Worm (Caenorhabditis elegans) whole organism, young adult: Measurements from ENCODE around the gene W08G11.5.

Experiments used
- F23B12.7 ChIP-seq: sonication (generic microtip); optimal IDR thresholded peaks from 2 replicates; lab custom pipeline; 2017; ENCODE audit warnings: missing genetic modification characterization, mild to moderate bottlenecking, missing compliant biosample characterization, antibody characterized with exemption, moderate library complexity; ENCODE audit not compliant: insufficient read depth
- F49E8.2 ChIP-seq: sonication (generic microtip); optimal IDR thresholded peaks from 3 replicates; lab custom pipeline; 2017; ENCODE audit warnings: missing genetic modification characterization, mild to moderate bottlenecking, missing compliant biosample characterization, antibody characterized with exemption, moderate library complexity; ENCODE audit not compliant: insufficient read depth
- F57A8.1 ChIP-seq: fragments of 200-800 bp; sonication (Bioruptor generic); optimal IDR thresholded peaks from 2 replicates; lab custom pipeline; 2018; ENCODE audit warnings: mild to moderate bottlenecking, missing genetic modification characterization, moderate library complexity, missing compliant biosample characterization
- T26A5.8 ChIP-seq: sonication (generic microtip); optimal IDR thresholded peaks from 2 replicates; lab custom pipeline; 2016; ENCODE audit warnings: missing genetic modification characterization, missing compliant biosample characterization
- Y53F4B.3 ChIP-seq: fragments of 200-800 bp; sonication (Bioruptor generic); IDR thresholded peaks from 2 replicates; pipeline ENCODE4 v1.3.6; 2022; ENCODE audit warnings: missing genetic modification reagents, missing genetic modification characterization, missing compliant biosample characterization
- Y56A3A.18 ChIP-seq: fragments of 200-800 bp; sonication (Bioruptor generic); IDR thresholded peaks from 2 replicates; pipeline ENCODE4 v1.3.6; 2022; ENCODE audit warnings: missing genetic modification reagents, missing genetic modification characterization, missing compliant biosample characterization
- Y95B8A.8 ChIP-seq: fragments of 200-800 bp; sonication (Bioruptor generic); IDR thresholded peaks from 2 replicates; pipeline ENCODE4 v1.3.6; 2022; ENCODE audit warnings: missing genetic modification reagents, missing genetic modification characterization, missing compliant biosample characterization
- atf-7 ChIP-seq: sonication (generic microtip); optimal IDR thresholded peaks from 2 replicates; lab custom pipeline; 2017; ENCODE audit warnings: mild to moderate bottlenecking, missing genetic modification characterization, missing compliant biosample characterization
- attf-3 ChIP-seq: fragments of 200-800 bp; sonication (Bioruptor generic); conservative IDR thresholded peaks from 2 replicates; pipeline ENCODE4 v1.3.6; 2022; ENCODE audit warnings: missing genetic modification reagents, missing genetic modification characterization, missing compliant biosample characterization
- attf-5 ChIP-seq: fragments of 200-800 bp; sonication (Bioruptor generic); optimal IDR thresholded peaks from 2 replicates; lab custom pipeline; 2018; ENCODE audit warnings: mild to moderate bottlenecking, missing genetic modification characterization, missing compliant biosample characterization
- cebp-2 ChIP-seq: fragments of 200-800 bp; sonication (Bioruptor generic); IDR thresholded peaks from 2 replicates; pipeline ENCODE4 v1.3.6; 2022; ENCODE audit warnings: missing genetic modification characterization, missing compliant biosample characterization
- ceh-40 ChIP-seq: fragments of 200-800 bp; sonication (Bioruptor generic); IDR thresholded peaks from 2 replicates; pipeline ENCODE4 v1.3.6; 2022; ENCODE audit warnings: missing genetic modification characterization, missing compliant biosample characterization
- dox-1 ChIP-seq: fragments of 200-800 bp; sonication (Bioruptor generic); IDR thresholded peaks from 2 replicates; pipeline ENCODE4 v1.3.6; 2022; ENCODE audit warnings: missing genetic modification reagents, missing genetic modification characterization, missing compliant biosample characterization
- efl-1 ChIP-seq: fragments of 150-350 bp; optimal IDR thresholded peaks from 2 replicates; lab custom pipeline; 2014; ENCODE audit warnings: missing biosample characterization, missing genetic modification reagents, missing genetic modification characterization
- egl-44 ChIP-seq: fragments of 200-800 bp; sonication (Bioruptor generic); IDR thresholded peaks from 2 replicates; pipeline ENCODE4 v1.3.6; 2022; ENCODE audit warnings: missing genetic modification reagents, missing genetic modification characterization, missing compliant biosample characterization
- ekl-4 ChIP-seq: fragments of 200-800 bp; sonication (Bioruptor generic); IDR thresholded peaks from 2 replicates; pipeline ENCODE4 v1.3.6; 2022; ENCODE audit warnings: missing genetic modification reagents, missing genetic modification characterization, missing compliant biosample characterization
- hlh-26 ChIP-seq: fragments of 200-800 bp; sonication (Bioruptor generic); conservative IDR thresholded peaks from 2 replicates; pipeline ENCODE4 v1.3.6; 2022; ENCODE audit warnings: missing genetic modification reagents, missing genetic modification characterization, missing compliant biosample characterization
- let-526 ChIP-seq: fragments of 200-800 bp; sonication (Bioruptor generic); IDR thresholded peaks from 2 replicates; pipeline ENCODE4 v1.3.6; 2022; ENCODE audit warnings: missing genetic modification reagents, missing genetic modification characterization, missing compliant biosample characterization
- let-607 ChIP-seq, 2 experiments: fragments of 200-800 bp in 1 of 2; sonication (Bioruptor generic) in 1 of 2; sonication (generic microtip) in 1 of 2; optimal IDR thresholded peaks; 2 replicates each; lab custom pipeline; 2016 to 2018; ENCODE audit warnings: mild to moderate bottlenecking in 2 of 2, missing compliant biosample characterization in 2 of 2, missing genetic modification characterization in 2 of 2, moderate library complexity in 2 of 2, missing genotype in 1 of 2
- lin-26 ChIP-seq: fragments of 200-800 bp; sonication (Bioruptor generic); IDR thresholded peaks from 2 replicates; pipeline ENCODE4 v1.3.6; 2022; ENCODE audit warnings: missing genetic modification reagents, missing genetic modification characterization, missing compliant biosample characterization
- lin-35 ChIP-seq, 3 experiments: fragments of 150-350 bp in 2 of 3; sonication (generic microtip) in 1 of 3; optimal IDR thresholded peaks; 2 replicates each; lab custom pipeline; 2014 to 2018; ENCODE audit warnings: missing biosample characterization in 3 of 3, missing genetic modification characterization in 3 of 3, missing genetic modification reagents in 3 of 3
- lsl-1 ChIP-seq: fragments of 200-800 bp; sonication (Bioruptor generic); optimal IDR thresholded peaks from 2 replicates; lab custom pipeline; 2018; ENCODE audit warnings: mild to moderate bottlenecking, missing genetic modification characterization, moderate library complexity, missing compliant biosample characterization
- madf-8 ChIP-seq: fragments of 200-800 bp; sonication (Bioruptor generic); conservative IDR thresholded peaks from 2 replicates; pipeline ENCODE4 v1.3.6; 2022; ENCODE audit warnings: missing genetic modification reagents, missing genetic modification characterization, missing compliant biosample characterization
- mcd-1 ChIP-seq: fragments of 200-800 bp; sonication (Bioruptor generic); IDR thresholded peaks from 2 replicates; pipeline ENCODE4 v1.3.6; 2022; ENCODE audit warnings: missing genetic modification reagents, missing genetic modification characterization, missing compliant biosample characterization
- nhr-179 ChIP-seq: sonication (generic microtip); optimal IDR thresholded peaks from 2 replicates; lab custom pipeline; 2016; ENCODE audit warnings: mild to moderate bottlenecking, missing genetic modification characterization, missing compliant biosample characterization
- nhr-80 ChIP-seq: sonication (generic microtip); optimal IDR thresholded peaks from 2 replicates; lab custom pipeline; 2016; ENCODE audit warnings: missing genetic modification characterization, missing compliant biosample characterization
- repo-1 ChIP-seq: sonication (generic microtip); optimal IDR thresholded peaks from 2 replicates; lab custom pipeline; 2017; ENCODE audit warnings: mild to moderate bottlenecking, missing genetic modification characterization, missing compliant biosample characterization
- sdz-38 ChIP-seq: sonication (generic microtip); optimal IDR thresholded peaks from 2 replicates; lab custom pipeline; 2016; ENCODE audit warnings: missing genotype, missing genetic modification characterization, missing compliant biosample characterization
- tbp1 ChIP-seq: fragments of 200-800 bp; sonication (Bioruptor generic); optimal IDR thresholded peaks from 2 replicates; lab custom pipeline; 2018; ENCODE audit warnings: mild to moderate bottlenecking, missing genetic modification characterization, missing compliant biosample characterization
- tlf-1 ChIP-seq: fragments of 200-800 bp; sonication (Bioruptor generic); optimal IDR thresholded peaks from 2 replicates; lab custom pipeline; 2018; ENCODE audit warnings: mild to moderate bottlenecking, missing genetic modification characterization, missing compliant biosample characterization
- zim-3 ChIP-seq: sonication (generic microtip); optimal IDR thresholded peaks from 2 replicates; lab custom pipeline; 2017; ENCODE audit warnings: mild to moderate bottlenecking, missing genetic modification characterization, moderate library complexity, missing compliant biosample characterization
- ztf-22 ChIP-seq: fragments of 200-800 bp; sonication (Bioruptor generic); optimal IDR thresholded peaks from 2 replicates; lab custom pipeline; 2018; ENCODE audit warnings: mild to moderate bottlenecking, missing genetic modification characterization, moderate library complexity, missing compliant biosample characterization
- ztf-25 ChIP-seq: fragments of 200-800 bp; sonication (Bioruptor generic); IDR thresholded peaks from 2 replicates; pipeline ENCODE4 v1.3.6; 2022; ENCODE audit warnings: missing genetic modification reagents, missing genetic modification characterization, missing compliant biosample characterization

The W08G11.5 gene

DNA sequence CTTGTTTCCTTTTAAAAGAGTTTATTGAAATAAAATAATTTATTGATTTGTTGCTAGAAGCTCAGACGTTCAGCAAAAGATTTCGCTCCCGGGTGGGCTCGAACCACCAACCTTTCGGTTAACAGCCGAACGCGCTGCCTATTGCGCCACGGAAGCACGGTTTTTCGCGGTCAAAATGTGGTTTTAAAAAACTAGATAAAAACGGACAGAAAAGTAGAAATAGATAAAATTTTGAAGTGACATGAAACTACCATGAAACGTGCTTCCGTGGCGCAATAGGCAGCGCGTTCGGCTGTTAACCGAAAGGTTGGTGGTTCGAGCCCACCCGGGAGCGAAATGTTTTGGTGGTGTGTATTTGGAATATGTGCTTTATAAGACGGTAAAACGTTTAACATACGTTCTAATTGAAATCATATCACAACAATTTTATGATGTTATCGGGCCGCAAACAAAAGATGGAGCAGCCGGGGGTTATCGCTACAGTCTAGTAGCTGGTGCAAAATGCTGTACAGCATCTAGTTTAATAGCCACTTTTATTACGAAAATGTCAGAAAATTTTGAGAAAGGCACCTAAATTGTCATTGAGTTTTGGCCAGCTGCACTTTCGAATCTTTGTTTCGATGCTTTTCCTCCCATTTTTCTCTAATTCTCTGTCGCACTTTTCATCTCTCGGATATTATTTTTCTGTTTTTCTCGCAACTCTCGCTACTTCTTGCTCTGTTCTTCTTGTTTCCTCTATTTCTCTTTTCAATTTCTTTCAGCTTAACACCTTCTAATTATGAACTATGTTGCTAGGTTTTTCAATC is 7.8 kb downstream of the W08G11.5 start, which contains the start of gene slc-9B.2 (continued):
- TF ChIP-seq tlf-1 (GFP tag; lab: Kevin White, UChicago), result peak; percentile 21
- TF ChIP-seq ekl-4 (GFP tag; lab: Robert Waterston, UW), result peak; percentile 66
- 0 out of 2 replicates have a peak, but pooled peaks have one; percentile 11 for TF ChIP-seq Y95B8A.8 (GFP tag; lab: Robert Waterston, UW)
- 0 out of 2 replicates have a peak, but pooled peaks have one; percentile 40 for TF ChIP-seq ztf-25 (GFP tag; lab: Robert Waterston, UW)
- TF ChIP-seq nhr-80 (tag; lab: Kevin White, UChicago), result peak; percentile 69
- peak; percentile 81; the same call in 1 of the 2 replicates for TF ChIP-seq lin-26 (GFP tag; lab: Robert Waterston, UW)
- TF ChIP-seq egl-44 (GFP tag; lab: Robert Waterston, UW), result 0 out of 2 replicates have a peak, but pooled peaks have one; percentile 31
- peak; percentile 85 for TF ChIP-seq tbp1 (GFP tag; lab: Kevin White, UChicago)
- TF ChIP-seq ceh-40 (GFP tag; lab: Robert Waterston, UW), result peak; percentile 34; the same call in 1 of the 2 replicates
- TF ChIP-seq dox-1 (GFP tag; lab: Robert Waterston, UW), result peak; percentile 69; the same call in 1 of the 2 replicates
- peak; percentile 54 for TF ChIP-seq mcd-1 (GFP tag; lab: Robert Waterston, UW)

- no peak for TF ChIP-seq madf-8
- TF ChIP-seq, all 124 proteins: peak for 0
Measured at ce11 chrV:16336326-16336725, 10.0 kb downstream of the W08G11.5 start, which contains the start of gene srw-87. Gene srw-87, plus strand, starts transcription at chrV:16336626.

DNA sequence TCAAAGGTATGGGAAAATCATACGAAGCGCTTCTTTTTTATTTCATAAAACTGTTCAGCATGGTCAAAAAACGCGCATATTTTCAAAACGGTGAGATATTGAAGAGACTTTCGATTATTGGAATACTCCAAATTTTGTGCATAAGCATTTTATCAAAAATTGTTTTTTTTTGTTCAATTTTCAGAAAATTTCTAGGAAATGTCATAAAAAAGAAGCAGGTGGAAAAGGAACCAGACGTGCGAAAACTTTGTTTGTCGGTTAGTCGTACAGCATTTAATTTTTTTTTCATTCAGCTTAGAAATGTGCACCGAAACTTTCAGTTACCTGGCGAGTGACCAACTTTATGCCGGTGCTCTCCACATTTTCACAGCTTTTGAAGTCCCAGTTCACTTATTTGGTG is 12.9 kb downstream of the W08G11.5 start, which contains the start of gene srh-167:
Gene srh-167 (plus strand): TSS at position 301 of the 400 bp plus-strand sequence.
- no peak for TF ChIP-seq lsl-1 (GFP tag; lab: Kevin White, UChicago)
- no peak for TF ChIP-seq lin-35 (GFP tag; optimal IDR thresholded peaks at IDR 0.05; lab: Kevin White, UChicago)
- no peak for TF ChIP-seq zim-3 (tag; lab: Kevin White, UChicago)
- TF ChIP-seq F23B12.7 (tag; lab: Kevin White, UChicago), result no peak
- TF ChIP-seq nhr-179 (tag; lab: Kevin White, UChicago), result no peak
- TF ChIP-seq hlh-26 (GFP tag; lab: Robert Waterston, UW), result no peak

DNA sequence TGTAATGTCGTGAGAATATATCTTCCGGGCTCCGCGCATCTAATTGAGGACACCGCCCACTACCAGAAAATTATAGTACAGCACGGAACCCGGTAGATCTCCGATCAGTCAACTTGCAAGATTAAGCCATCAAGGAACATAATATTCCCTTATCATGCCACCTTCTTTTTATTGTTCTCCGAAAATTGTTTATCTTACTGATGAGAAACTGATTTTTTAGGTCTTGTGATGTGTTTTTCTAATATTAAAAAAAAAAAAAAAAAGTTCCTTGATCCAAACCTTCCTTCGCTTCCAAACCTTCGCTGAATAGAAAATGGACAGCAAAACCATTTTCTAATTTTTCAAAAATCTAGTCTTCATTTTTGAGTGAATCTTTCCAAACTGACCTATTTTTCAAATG is 17.5 kb downstream of the W08G11.5 start, which contains the start of gene F57G8.7:
Gene F57G8.7 (plus strand): TSS at position 301 of the 400 bp plus-strand sequence.
- TF ChIP-seq attf-3 (GFP tag; lab: Robert Waterston, UW), result no peak
- no peak for TF ChIP-seq T26A5.8 (tag; lab: Kevin White, UChicago)
- no peak for TF ChIP-seq lin-35 (GFP tag; optimal IDR thresholded peaks at IDR 0.05; lab: Kevin White, UChicago)
- no peak for TF ChIP-seq hlh-26 (GFP tag; lab: Robert Waterston, UW)
- no peak for TF ChIP-seq atf-7 (tag; lab: Kevin White, UChicago)
- TF ChIP-seq cebp-2 (GFP tag; lab: Robert Waterston, UW), result no peak
- TF ChIP-seq repo-1, result no peak
- TF ChIP-seq let-607 (tag; optimal IDR thresholded peaks at IDR 0.05; lab: Kevin White, UChicago), result no peak
- no peak for TF ChIP-seq let-526 (GFP tag; lab: Robert Waterston, UW)
- TF ChIP-seq attf-5 (GFP tag; lab: Kevin White, UChicago), result no peak
- TF ChIP-seq Y56A3A.18 (GFP tag; lab: Robert Waterston, UW), result no peak
- TF ChIP-seq F57A8.1, result no peak
- no peak for TF ChIP-seq sdz-38 (tag; lab: Kevin White, UChicago)
- no peak for TF ChIP-seq Y53F4B.3 (GFP tag; lab: Robert Waterston, UW)
- no peak for TF ChIP-seq F49E8.2 (tag; lab: Kevin White, UChicago)
- no peak for TF ChIP-seq efl-1 (GFP tag; lab: Kevin White, UChicago)
- no peak for TF ChIP-seq ztf-22 (GFP tag; lab: Kevin White, UChicago)
